Worm (Caenorhabditis elegans): ENCODE measurements around the gene klp-11.

Gene klp-11

ce11 chrIV:8743654-8744332 lies 18.1 kb downstream of the klp-11 start, which contains the start of gene F21D5.7 (continued):
- TF ChIP-seq F16B12.6 (tag; optimal IDR thresholded peaks at IDR 0.05) = peak; percentile 51
- peak; percentile 61 for TF ChIP-seq nhr-11 (tag; optimal IDR thresholded peaks at IDR 0.05)
- no peak for TF ChIP-seq ceh-63 (GFP tag; optimal IDR thresholded peaks at IDR 0.05)
- peak; percentile 67 for TF ChIP-seq C16A3.4 (tag; optimal IDR thresholded peaks at IDR 0.05)
- peak; percentile 83 for TF ChIP-seq nhr-20 (tag; optimal IDR thresholded peaks at IDR 0.05)
- peak; percentile 90 for TF ChIP-seq mep-1 (tag; optimal IDR thresholded peaks at IDR 0.05)
- peak; percentile 89 for TF ChIP-seq nhr-71 (tag; optimal IDR thresholded peaks at IDR 0.05)
- no peak for TF ChIP-seq ceh-90 (tag; optimal IDR thresholded peaks at IDR 0.05)
- peak; percentile 79 for TF ChIP-seq lin-39 (tag; optimal IDR thresholded peaks at IDR 0.05)
- TF ChIP-seq nhr-237 (tag; optimal IDR thresholded peaks at IDR 0.05) = no peak
- peak; percentile 62 for TF ChIP-seq zip-4 (GFP tag; optimal IDR thresholded peaks at IDR 0.05)
- peak; percentile 84 for TF ChIP-seq nhr-19 (GFP tag; conservative IDR thresholded peaks at IDR 0.05)
- no peak for TF ChIP-seq mab-9 (GFP tag; IDR thresholded peaks at IDR 0.05)
- TF ChIP-seq ceh-8 (GFP tag; optimal IDR thresholded peaks at IDR 0.05) = no peak
- no peak for TF ChIP-seq ama-1 (optimal IDR thresholded peaks at IDR 0.05)
- no peak for TF ChIP-seq ets-5 (GFP tag; IDR thresholded peaks at IDR 0.05)
- TF ChIP-seq rnt-1 (tag; optimal IDR thresholded peaks at IDR 0.05) = peak; percentile 87
- TF ChIP-seq fkh-4 (tag; optimal IDR thresholded peaks at IDR 0.05; ENCODE audit: borderline replicate concordance) = no peak
- no peak for TF ChIP-seq pax-3 (tag; optimal IDR thresholded peaks at IDR 0.05)
- TF ChIP-seq unc-30 (tag; optimal IDR thresholded peaks at IDR 0.05) = no peak
- peak; percentile 72 for TF ChIP-seq lin-13 (GFP tag; optimal IDR thresholded peaks at IDR 0.05)
- TF ChIP-seq dpl-1 (GFP tag; optimal IDR thresholded peaks at IDR 0.05) = peak; percentile 81 to 88 (median 87)
- TF ChIP-seq egl-27 (tag; optimal IDR thresholded peaks at IDR 0.05) = no peak
- TF ChIP-seq nhr-12 (tag; optimal IDR thresholded peaks at IDR 0.05) = no peak
- peak; percentile 80 for TF ChIP-seq dsc-1 (tag; optimal IDR thresholded peaks at IDR 0.05)
- TF ChIP-seq tlp-1 (tag; optimal IDR thresholded peaks at IDR 0.05) = no peak
- TF ChIP-seq nhr-28 (tag; optimal IDR thresholded peaks at IDR 0.05) = no peak
- TF ChIP-seq jun-1 (tag; optimal IDR thresholded peaks at IDR 0.05) = peak; percentile 68
- TF ChIP-seq ceh-88 (GFP tag; IDR thresholded peaks at IDR 0.05) = peak; percentile 36; the same call in 1 of the 2 replicates
- TF ChIP-seq pqm-1 (tag; optimal IDR thresholded peaks at IDR 0.05) = no peak
- TF ChIP-seq ceh-82 (tag; optimal IDR thresholded peaks at IDR 0.05) = peak; percentile 70 to 79 (median 73)
- no peak for TF ChIP-seq unc-62 (GFP tag; optimal IDR thresholded peaks at IDR 0.05)
- no peak for TF ChIP-seq pag-3 (tag; optimal IDR thresholded peaks at IDR 0.05; ENCODE audit: borderline replicate concordance, insufficient read depth)
- peak; percentile 85 to 91 for TF ChIP-seq lin-35 (GFP tag; optimal IDR thresholded peaks at IDR 0.05)
- TF ChIP-seq efl-3 (GFP tag; optimal IDR thresholded peaks at IDR 0.05) = no peak
- TF ChIP-seq C04F5.9 (tag; optimal IDR thresholded peaks at IDR 0.05) = peak; percentile 62
- TF ChIP-seq ztf-11 (tag; optimal IDR thresholded peaks at IDR 0.05) = peak in 1 of 2 experiments; percentile 25
- peak; percentile 45 for TF ChIP-seq snpc-4 (tag; optimal IDR thresholded peaks at IDR 0.05)
- no peak for TF ChIP-seq sup-37 (GFP tag; optimal IDR thresholded peaks at IDR 0.05)
- TF ChIP-seq hpl-2 (GFP tag; optimal IDR thresholded peaks at IDR 0.05) = peak; percentile 33
- TF ChIP-seq lsy-2 (tag; optimal IDR thresholded peaks at IDR 0.05) = peak; percentile 86 to 88
- TF ChIP-seq fkh-8 (tag; optimal IDR thresholded peaks at IDR 0.05) = peak; percentile 46
- peak; percentile 80 for TF ChIP-seq irx-1 (tag; optimal IDR thresholded peaks at IDR 0.05)
- TF ChIP-seq efl-1 (optimal IDR thresholded peaks at IDR 0.05) = peak; percentile 75 to 86
- TF ChIP-seq efl-1 (GFP tag; optimal IDR thresholded peaks at IDR 0.05 in 1 of 2) = peak; percentile 86 to 98
- TF ChIP-seq nhr-76 (tag; optimal IDR thresholded peaks at IDR 0.05) = no peak
- peak; percentile 83 for TF ChIP-seq tbx-2 (tag; optimal IDR thresholded peaks at IDR 0.05)
- no peak for TF ChIP-seq zag-1 (tag; optimal IDR thresholded peaks at IDR 0.05)
- TF ChIP-seq Y116A8C.19 (tag; optimal IDR thresholded peaks at IDR 0.05; ENCODE audit: borderline replicate concordance) = no peak
- peak; percentile 23 for TF ChIP-seq sox-4 (tag; optimal IDR thresholded peaks at IDR 0.05)
- peak; percentile 87 for TF ChIP-seq snu-23 (GFP tag; optimal IDR thresholded peaks at IDR 0.05)
- no peak for TF ChIP-seq nhr-84 (tag; optimal IDR thresholded peaks at IDR 0.05)
